Worm (Caenorhabditis elegans) whole organism, early embryonic: ENCODE data around the gene srab-14.

Experiments used
- B0310.2 ChIP-seq: sonication (generic microtip); optimal IDR thresholded peaks from 2 replicates; lab custom pipeline; 2016; ENCODE audit warnings: mild to moderate bottlenecking, missing genetic modification characterization, missing compliant biosample characterization
- F13C5.2 ChIP-seq: sonication (generic microtip); optimal IDR thresholded peaks from 2 replicates; lab custom pipeline; 2017; ENCODE audit warnings: mild to moderate bottlenecking, missing genetic modification characterization, inconsistent platforms, missing compliant biosample characterization
- aly-1 ChIP-seq: sonication (generic microtip); optimal IDR thresholded peaks from 2 replicates; lab custom pipeline; 2016; ENCODE audit warnings: missing genetic modification characterization, missing compliant biosample characterization
- ama-1 ChIP-seq: fragments of 150-350 bp; optimal IDR thresholded peaks from 2 replicates; lab custom pipeline; 2014
- ceh-13 ChIP-seq: fragments of 200-800 bp; sonication (Bioruptor generic); optimal IDR thresholded peaks from 2 replicates; lab custom pipeline; 2018; ENCODE audit warnings: mild to moderate bottlenecking, missing genetic modification characterization, missing compliant biosample characterization
- ceh-36 ChIP-seq: sonication (generic microtip); optimal IDR thresholded peaks from 2 replicates; lab custom pipeline; 2016; ENCODE audit warnings: missing genetic modification characterization, inconsistent platforms, missing compliant biosample characterization
- ets-7 ChIP-seq: sonication (generic microtip); optimal IDR thresholded peaks from 2 replicates; lab custom pipeline; 2016; ENCODE audit warnings: missing genotype, missing genetic modification characterization, missing compliant biosample characterization
- flt-1 ChIP-seq: fragments of 200-800 bp; sonication (Bioruptor generic); IDR thresholded peaks from 2 replicates; pipeline ENCODE4 v1.3.6; 2022; ENCODE audit warnings: missing genetic modification characterization, missing compliant biosample characterization
- hmbx-1 ChIP-seq: sonication (generic microtip); optimal IDR thresholded peaks from 2 replicates; lab custom pipeline; 2016; ENCODE audit warnings: mild to moderate bottlenecking, missing genetic modification characterization, missing compliant biosample characterization
- hmg-4 ChIP-seq: fragments of 200-800 bp; sonication (Bioruptor generic); optimal IDR thresholded peaks from 2 replicates; lab custom pipeline; 2018; ENCODE audit warnings: mild to moderate bottlenecking, missing genetic modification characterization, missing compliant biosample characterization
- hnd-1 ChIP-seq: sonication (generic microtip); optimal IDR thresholded peaks from 2 replicates; lab custom pipeline; 2016; ENCODE audit warnings: missing genetic modification characterization, missing compliant biosample characterization
- pes-1 ChIP-seq: fragments of 200-800 bp; sonication (Bioruptor generic); IDR thresholded peaks from 2 replicates; pipeline ENCODE4 v1.3.6; 2022; ENCODE audit warnings: missing genetic modification reagents, missing genetic modification characterization, missing compliant biosample characterization
- scrt-1 ChIP-seq: fragments of 200-800 bp; sonication (Bioruptor generic); IDR thresholded peaks from 2 replicates; pipeline ENCODE4 v1.3.6; 2022; ENCODE audit warnings: missing genetic modification characterization, missing compliant biosample characterization
- sea-1 ChIP-seq: fragments of 200-800 bp; sonication (Bioruptor generic); conservative IDR thresholded peaks from 2 replicates; pipeline ENCODE4 v1.3.6; 2022; ENCODE audit warnings: missing genetic modification characterization, missing compliant biosample characterization
- tbx-11 ChIP-seq: fragments of 200-800 bp; sonication (Bioruptor generic); IDR thresholded peaks from 2 replicates; pipeline ENCODE4 v1.3.6; 2022; ENCODE audit warnings: missing genetic modification characterization, missing compliant biosample characterization
- tbx-37 ChIP-seq: fragments of 200-800 bp; sonication (Bioruptor generic); conservative IDR thresholded peaks from 2 replicates; pipeline ENCODE4 v1.3.6; 2022; ENCODE audit warnings: missing genetic modification reagents, missing genetic modification characterization, missing compliant biosample characterization
- tra-4 ChIP-seq: sonication (generic microtip); optimal IDR thresholded peaks from 2 replicates; lab custom pipeline; 2017; ENCODE audit warnings: missing genetic modification characterization, missing compliant biosample characterization

Gene srab-14

ce11 chrII:7499390-7499789, at the start of gene srab-14:
TSS of gene srab-14 (minus strand) at chrII:7499490.
- no peak for TF ChIP-seq scrt-1 (GFP tag; lab: Robert Waterston, UW)
- TF ChIP-seq tra-4 (tag; lab: Kevin White, UChicago): no peak
- TF ChIP-seq tbx-37 (GFP tag; lab: Robert Waterston, UW): no peak
- no peak for TF ChIP-seq hmbx-1 (tag; lab: Kevin White, UChicago)
- TF ChIP-seq B0310.2 (tag; lab: Kevin White, UChicago): no peak
- TF ChIP-seq ama-1 (lab: Kevin White, UChicago): no peak
- no peak for TF ChIP-seq pes-1 (GFP tag; lab: Robert Waterston, UW)
- TF ChIP-seq F13C5.2 (tag; lab: Kevin White, UChicago): no peak
- no peak for TF ChIP-seq ceh-13
- no peak for TF ChIP-seq ceh-36 (tag; lab: Kevin White, UChicago)
- no peak for TF ChIP-seq sea-1 (GFP tag; lab: Robert Waterston, UW)
- TF ChIP-seq ets-7 (tag; lab: Kevin White, UChicago): no peak
- TF ChIP-seq hnd-1 (tag; lab: Kevin White, UChicago): no peak
- TF ChIP-seq tbx-11 (GFP tag; lab: Robert Waterston, UW): no peak

DNA sequence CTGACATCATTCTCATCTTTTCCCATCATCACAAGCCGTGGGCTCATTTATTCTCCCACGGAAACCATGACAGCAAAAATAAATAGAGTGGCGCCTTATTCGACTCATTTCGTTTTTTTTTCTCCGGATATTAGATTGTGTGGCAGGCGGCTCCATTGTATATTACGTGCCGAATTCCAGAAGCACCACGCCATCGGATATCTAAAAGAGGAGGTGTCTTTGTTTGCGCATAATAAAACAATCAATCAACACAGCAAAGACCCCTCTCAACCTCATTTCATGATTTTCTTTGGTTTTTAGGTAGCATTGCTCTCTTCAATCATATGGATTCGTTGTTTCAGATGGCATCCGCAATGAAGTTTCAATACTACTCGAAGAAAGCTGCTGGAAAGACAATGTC, 49.7 kb upstream of the srab-14 start, which contains the start of gene tph-1:
Gene tph-1, plus strand, starts transcription at position 301 of the 400 bp plus-strand sequence.
- no peak for TF ChIP-seq ama-1 (lab: Kevin White, UChicago)
- TF ChIP-seq tbx-11 (GFP tag; lab: Robert Waterston, UW): no peak
- TF ChIP-seq F13C5.2 (tag; lab: Kevin White, UChicago): no peak
- no peak for TF ChIP-seq pes-1 (GFP tag; lab: Robert Waterston, UW)
- TF ChIP-seq ceh-13: no peak
- TF ChIP-seq ets-7 (tag; lab: Kevin White, UChicago): no peak

ce11 chrII:7548044-7548443, 48.8 kb upstream of the srab-14 start, which contains the start of gene fbxa-224:
TSS of gene fbxa-224 (minus strand) at chrII:7548144.
- TF ChIP-seq tbx-11 (GFP tag; lab: Robert Waterston, UW) (no peak), flt-1 (GFP tag; lab: Robert Waterston, UW) (no peak), hnd-1 (tag; lab: Kevin White, UChicago) (no peak), F13C5.2 (tag; lab: Kevin White, UChicago) (no peak), tra-4 (tag; lab: Kevin White, UChicago) (no peak), ets-7 (tag; lab: Kevin White, UChicago) (no peak), ama-1 (lab: Kevin White, UChicago) (no peak), scrt-1 (GFP tag; lab: Robert Waterston, UW) (no peak), ceh-36 (tag; lab: Kevin White, UChicago) (no peak), aly-1 (no peak)

ce11 chrII:7547269-7547668, 48.0 kb upstream of the srab-14 start:
- no peak for TF ChIP-seq hmg-4 (GFP tag; lab: Kevin White, UChicago)
- no peak for TF ChIP-seq hnd-1 (tag; lab: Kevin White, UChicago)
- TF ChIP-seq ceh-36 (tag; lab: Kevin White, UChicago): no peak
- no peak for TF ChIP-seq sea-1 (GFP tag; lab: Robert Waterston, UW)
- no peak for TF ChIP-seq B0310.2 (tag; lab: Kevin White, UChicago)
- TF ChIP-seq F13C5.2 (tag; lab: Kevin White, UChicago): no peak
- no peak for TF ChIP-seq tbx-37 (GFP tag; lab: Robert Waterston, UW)
- TF ChIP-seq tbx-11 (GFP tag; lab: Robert Waterston, UW): no peak
- no peak for TF ChIP-seq hmbx-1 (tag; lab: Kevin White, UChicago)
- TF ChIP-seq pes-1 (GFP tag; lab: Robert Waterston, UW): no peak
- TF ChIP-seq ama-1 (lab: Kevin White, UChicago): no peak
- no peak for TF ChIP-seq tra-4 (tag; lab: Kevin White, UChicago)

ce11 chrII:7545364-7545763, 46.1 kb upstream of the srab-14 start:
- no peak for TF ChIP-seq tbx-37 (GFP tag; lab: Robert Waterston, UW)
- TF ChIP-seq scrt-1 (GFP tag; lab: Robert Waterston, UW): no peak
- TF ChIP-seq pes-1 (GFP tag; lab: Robert Waterston, UW): no peak

DNA sequence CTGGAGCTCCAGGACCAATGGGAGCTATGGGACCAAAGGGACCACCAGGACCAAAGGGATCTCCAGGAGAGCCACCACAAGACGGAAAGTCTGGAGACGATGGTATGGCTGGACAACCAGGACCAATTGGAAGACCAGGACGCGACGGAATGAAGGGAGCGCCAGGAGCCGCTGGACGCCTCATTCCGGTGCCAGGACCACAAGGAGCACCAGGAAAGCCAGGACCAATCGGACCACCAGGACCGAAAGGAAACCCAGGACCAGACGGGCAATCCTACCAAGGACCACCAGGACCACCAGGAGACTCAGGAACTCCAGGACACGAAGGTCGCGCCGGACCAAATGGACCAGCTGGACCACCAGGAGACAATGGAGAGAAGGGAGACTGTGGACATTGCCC, 45.5 kb upstream of the srab-14 start:
- no peak for TF ChIP-seq hmg-4 (GFP tag; lab: Kevin White, UChicago)
- TF ChIP-seq hmbx-1 (tag; lab: Kevin White, UChicago): no peak
- no peak for TF ChIP-seq tbx-11 (GFP tag; lab: Robert Waterston, UW)
- TF ChIP-seq sea-1 (GFP tag; lab: Robert Waterston, UW): no peak
- no peak for TF ChIP-seq tbx-37 (GFP tag; lab: Robert Waterston, UW)
- TF ChIP-seq hnd-1 (tag; lab: Kevin White, UChicago): no peak

DNA sequence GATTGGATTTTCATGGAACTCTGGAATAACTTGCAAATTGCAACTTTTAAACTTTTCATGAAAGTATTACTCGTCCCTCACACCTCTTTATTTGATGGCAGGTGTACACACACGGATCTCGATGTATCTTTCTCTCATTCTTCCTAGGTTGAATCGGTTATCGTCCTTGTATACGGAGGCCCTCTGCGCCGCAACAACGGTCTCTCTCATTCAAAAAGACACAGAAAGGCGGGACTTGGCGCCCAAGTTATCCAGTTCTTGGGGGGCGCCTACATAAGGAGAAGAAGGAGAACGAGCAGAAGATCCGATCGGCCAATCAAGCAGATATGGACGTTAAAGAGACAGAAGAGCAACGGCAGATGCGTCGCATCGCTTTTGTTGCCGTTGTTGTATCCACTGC, 44.5 kb upstream of the srab-14 start, which contains the start of gene rol-8:
Gene rol-8, plus strand, starts transcription at position 301 of the 400 bp plus-strand sequence.
- TF ChIP-seq hmg-4 (GFP tag; lab: Kevin White, UChicago) (no peak), flt-1 (GFP tag; lab: Robert Waterston, UW) (no peak), tbx-37 (GFP tag; lab: Robert Waterston, UW) (no peak), ceh-36 (tag; lab: Kevin White, UChicago) (no peak), pes-1 (GFP tag; lab: Robert Waterston, UW) (no peak), tra-4 (tag; lab: Kevin White, UChicago) (no peak), aly-1 (no peak), ama-1 (lab: Kevin White, UChicago) (no peak), B0310.2 (tag; lab: Kevin White, UChicago) (no peak), scrt-1 (GFP tag; lab: Robert Waterston, UW) (no peak), ets-7 (tag; lab: Kevin White, UChicago) (no peak), tbx-11 (GFP tag; lab: Robert Waterston, UW) (no peak)
